Worm (Caenorhabditis elegans) whole organism, L1 larva: ENCODE data around the gene T28A8.2.

ENCODE experiments used
- C04F5.9 ChIP-seq: sonication (generic microtip); optimal IDR thresholded peaks from 2 replicates; lab custom pipeline; 2016; ENCODE audit warnings: missing genetic modification characterization, missing compliant biosample characterization
- C16A3.4 ChIP-seq: fragments of 150-350 bp; optimal IDR thresholded peaks from 2 replicates; lab custom pipeline; 2014; ENCODE audit warnings: missing biosample characterization, missing genetic modification characterization
- F16B12.6 ChIP-seq: fragments of 150-350 bp; optimal IDR thresholded peaks from 2 replicates; lab custom pipeline; 2014; ENCODE audit warnings: missing biosample characterization, missing genetic modification characterization
- Y116A8C.19 ChIP-seq: sonication (generic microtip); optimal IDR thresholded peaks from 2 replicates; lab custom pipeline; 2016; ENCODE audit warnings: missing compliant biosample characterization, missing genetic modification characterization, borderline replicate concordance
- alr-1 ChIP-seq: fragments of 200-800 bp; sonication (Bioruptor generic); optimal IDR thresholded peaks from 2 replicates; lab custom pipeline; 2018; ENCODE audit warnings: borderline replicate concordance, mild to moderate bottlenecking, missing genetic modification characterization, missing compliant biosample characterization
- aly-2 ChIP-seq: fragments of 150-350 bp; optimal IDR thresholded peaks from 2 replicates; lab custom pipeline; 2014; ENCODE audit warnings: missing biosample characterization, missing genetic modification characterization
- ama-1 ChIP-seq: fragments of 150-350 bp; optimal IDR thresholded peaks from 2 replicates; lab custom pipeline; 2014
- ceh-63 ChIP-seq: fragments of 200-800 bp; sonication (Bioruptor generic); optimal IDR thresholded peaks from 2 replicates; lab custom pipeline; 2018; ENCODE audit warnings: mild to moderate bottlenecking, missing genetic modification characterization, missing compliant biosample characterization
- ceh-8 ChIP-seq: fragments of 200-800 bp; sonication (Bioruptor generic); optimal IDR thresholded peaks from 2 replicates; lab custom pipeline; 2018; ENCODE audit warnings: mild to moderate bottlenecking, missing genetic modification characterization, moderate library complexity, missing compliant biosample characterization
- ceh-82 ChIP-seq, 3 experiments: fragments of 150-350 bp in 1 of 3; sonication (generic microtip) in 2 of 3; optimal IDR thresholded peaks; 2 replicates each; lab custom pipeline; 2014 to 2017; ENCODE audit warnings: missing biosample characterization in 3 of 3, missing genetic modification characterization in 3 of 3
- ceh-90 ChIP-seq: sonication (generic microtip); optimal IDR thresholded peaks from 2 replicates; lab custom pipeline; 2016; ENCODE audit warnings: missing genetic modification characterization, missing compliant biosample characterization
- ces-1 ChIP-seq: fragments of 150-350 bp; optimal IDR thresholded peaks from 2 replicates; lab custom pipeline; 2014; ENCODE audit warnings: missing biosample characterization, missing genetic modification reagents, missing genetic modification characterization
- dpl-1 ChIP-seq, 3 experiments: fragments of 150-350 bp in 2 of 3; sonication (generic microtip) in 1 of 3; optimal IDR thresholded peaks; 2 replicates each; lab custom pipeline; 2014 to 2017; ENCODE audit warnings: missing biosample characterization in 3 of 3, missing genetic modification characterization in 3 of 3, missing genetic modification reagents in 3 of 3
- dsc-1 ChIP-seq: sonication (generic microtip); optimal IDR thresholded peaks from 2 replicates; lab custom pipeline; 2016; ENCODE audit warnings: mild to moderate bottlenecking, missing genetic modification characterization, missing compliant biosample characterization
- efl-1 ChIP-seq, 4 experiments: fragments of 150-350 bp; optimal IDR thresholded peaks in 3 of 4; peaks in 1 of 4; 1 replicate in 1 of 4; 2 replicates in 3 of 4; lab custom pipeline; 2014; ENCODE audit warnings: missing biosample characterization in 2 of 4, missing genetic modification characterization in 2 of 4, missing genetic modification reagents in 2 of 4
- elt-3 ChIP-seq, 6 experiments: fragments of 150-350 bp in 1 of 6; sonication (generic microtip); optimal IDR thresholded peaks; 2 replicates each; lab custom pipeline; 2017 to 2018; ENCODE audit warnings: missing biosample characterization in 6 of 6, missing genetic modification characterization in 6 of 6, inconsistent platforms in 1 of 6
- ets-5 ChIP-seq: fragments of 200-800 bp; sonication (Bioruptor generic); IDR thresholded peaks from 2 replicates; pipeline ENCODE4 v1.3.6; 2022; ENCODE audit warnings: missing genetic modification characterization, missing compliant biosample characterization
- fkh-4 ChIP-seq: sonication (generic microtip); optimal IDR thresholded peaks from 2 replicates; lab custom pipeline; 2016; ENCODE audit warnings: missing compliant biosample characterization, missing genetic modification characterization, borderline replicate concordance
- fkh-8 ChIP-seq: sonication (generic microtip); optimal IDR thresholded peaks from 2 replicates; lab custom pipeline; 2016; ENCODE audit warnings: mild to moderate bottlenecking, missing genetic modification characterization, missing compliant biosample characterization
- fos-1 ChIP-seq: fragments of 150-350 bp; optimal IDR thresholded peaks from 2 replicates; lab custom pipeline; 2014; ENCODE audit warnings: missing biosample characterization, missing genetic modification characterization
- hlh-4 ChIP-seq: sonication (generic microtip); optimal IDR thresholded peaks from 2 replicates; lab custom pipeline; 2016; ENCODE audit warnings: mild to moderate bottlenecking, missing genetic modification characterization, missing compliant biosample characterization
- hpl-2 ChIP-seq: fragments of 150-350 bp; optimal IDR thresholded peaks from 2 replicates; lab custom pipeline; 2014; ENCODE audit warnings: missing biosample characterization, missing genetic modification reagents, missing genetic modification characterization
- irx-1 ChIP-seq: sonication (generic microtip); optimal IDR thresholded peaks from 2 replicates; lab custom pipeline; 2016; ENCODE audit warnings: missing genetic modification characterization, missing compliant biosample characterization
- isw-1 ChIP-seq: fragments of 200-800 bp; sonication (Bioruptor generic); IDR thresholded peaks from 2 replicates; pipeline ENCODE4 v1.3.6; 2022; ENCODE audit warnings: missing genetic modification characterization, missing compliant biosample characterization
- lin-15B ChIP-seq: fragments of 150-350 bp; sonication (generic microtip); optimal IDR thresholded peaks from 3 replicates; lab custom pipeline; 2014; ENCODE audit warnings: missing biosample characterization, missing genetic modification characterization
- lir-3 ChIP-seq: sonication (generic microtip); optimal IDR thresholded peaks from 2 replicates; lab custom pipeline; 2016; ENCODE audit warnings: mild to moderate bottlenecking, missing genetic modification characterization, moderate library complexity, missing compliant biosample characterization; ENCODE audit not compliant: poor library complexity
- lsy-2 ChIP-seq, 2 experiments: fragments of 150-350 bp; optimal IDR thresholded peaks; 2 replicates each; lab custom pipeline; 2014; ENCODE audit warnings: missing biosample characterization in 2 of 2, missing genetic modification characterization in 2 of 2
- mef-2 ChIP-seq: fragments of 150-350 bp; optimal IDR thresholded peaks from 2 replicates; lab custom pipeline; 2014; ENCODE audit warnings: missing biosample characterization, missing genetic modification characterization
- mep-1 ChIP-seq: fragments of 150-350 bp; optimal IDR thresholded peaks from 2 replicates; lab custom pipeline; 2014; ENCODE audit warnings: missing biosample characterization, missing genetic modification characterization
- nhr-19 ChIP-seq: fragments of 200-800 bp; sonication (Bioruptor generic); conservative IDR thresholded peaks from 2 replicates; pipeline ENCODE4 v1.3.6; 2022; ENCODE audit warnings: missing genetic modification characterization, missing compliant biosample characterization
- nhr-28 ChIP-seq: fragments of 150-350 bp; optimal IDR thresholded peaks from 2 replicates; lab custom pipeline; 2014; ENCODE audit warnings: missing biosample characterization, missing genetic modification characterization
- nhr-47 ChIP-seq: sonication (generic microtip); optimal IDR thresholded peaks from 2 replicates; lab custom pipeline; 2016; ENCODE audit warnings: mild to moderate bottlenecking, missing genetic modification characterization, moderate library complexity, missing compliant biosample characterization
- nhr-76 ChIP-seq: sonication (generic microtip); optimal IDR thresholded peaks from 2 replicates; lab custom pipeline; 2017; ENCODE audit warnings: missing biosample characterization, missing genetic modification characterization
- nhr-77 ChIP-seq: fragments of 150-350 bp; optimal IDR thresholded peaks from 2 replicates; lab custom pipeline; 2014; ENCODE audit warnings: missing biosample characterization, missing genetic modification characterization
- nhr-84 ChIP-seq: sonication (generic microtip); optimal IDR thresholded peaks from 2 replicates; lab custom pipeline; 2017; ENCODE audit warnings: missing biosample characterization, missing genetic modification characterization
- nhr-90 ChIP-seq: sonication (generic microtip); optimal IDR thresholded peaks from 2 replicates; lab custom pipeline; 2016; ENCODE audit warnings: mild to moderate bottlenecking, missing genetic modification characterization, missing compliant biosample characterization; ENCODE audit not compliant: poor library complexity
- pqm-1 ChIP-seq: sonication (generic microtip); optimal IDR thresholded peaks from 3 replicates; lab custom pipeline; 2017; ENCODE audit warnings: missing biosample characterization, missing genetic modification characterization
- rnt-1 ChIP-seq: sonication (generic microtip); optimal IDR thresholded peaks from 2 replicates; lab custom pipeline; 2016; ENCODE audit warnings: mild to moderate bottlenecking, missing genetic modification characterization, moderate library complexity, missing compliant biosample characterization
- snpc-4 ChIP-seq: fragments of 150-350 bp; optimal IDR thresholded peaks from 2 replicates; lab custom pipeline; 2014; ENCODE audit warnings: missing biosample characterization, missing genetic modification characterization
- sptf-1 ChIP-seq: fragments of 150-350 bp; optimal IDR thresholded peaks from 2 replicates; lab custom pipeline; 2014; ENCODE audit warnings: missing biosample characterization, missing genetic modification characterization
- swsn-7 ChIP-seq: sonication (generic microtip); optimal IDR thresholded peaks from 2 replicates; lab custom pipeline; 2016; ENCODE audit warnings: missing genetic modification characterization, missing compliant biosample characterization
- tlp-1 ChIP-seq: fragments of 150-350 bp; optimal IDR thresholded peaks from 2 replicates; lab custom pipeline; 2014; ENCODE audit warnings: missing biosample characterization, missing genetic modification characterization
- unc-130 ChIP-seq: fragments of 150-350 bp; optimal IDR thresholded peaks from 2 replicates; lab custom pipeline; 2017; ENCODE audit warnings: missing biosample characterization, missing genetic modification characterization, inconsistent platforms
- unc-30 ChIP-seq: sonication (generic microtip); optimal IDR thresholded peaks from 2 replicates; lab custom pipeline; 2017; ENCODE audit warnings: missing biosample characterization, missing genetic modification characterization
- unc-86 ChIP-seq: sonication (generic microtip); optimal IDR thresholded peaks from 2 replicates; lab custom pipeline; 2016; ENCODE audit warnings: missing genetic modification characterization, missing compliant biosample characterization
- vab-15 ChIP-seq: sonication (generic microtip); optimal IDR thresholded peaks from 2 replicates; lab custom pipeline; 2017; ENCODE audit warnings: missing genotype, mild to moderate bottlenecking, missing genetic modification characterization, missing compliant biosample characterization
- xbp-1 ChIP-seq: sonication (generic microtip); optimal IDR thresholded peaks from 2 replicates; lab custom pipeline; 2016; ENCODE audit warnings: missing genetic modification characterization, missing compliant biosample characterization
- zag-1 ChIP-seq: fragments of 150-350 bp; optimal IDR thresholded peaks from 2 replicates; lab custom pipeline; 2014; ENCODE audit warnings: missing biosample characterization, missing genetic modification characterization
- zip-4 ChIP-seq: fragments of 200-800 bp; sonication (Bioruptor generic); optimal IDR thresholded peaks from 2 replicates; lab custom pipeline; 2018; ENCODE audit warnings: mild to moderate bottlenecking, missing genetic modification characterization, moderate library complexity, missing compliant biosample characterization
- ztf-11 ChIP-seq, 2 experiments: sonication (generic microtip); optimal IDR thresholded peaks; 2 replicates each; lab custom pipeline; 2016 to 2017; ENCODE audit warnings: missing genetic modification characterization in 2 of 2, missing biosample characterization in 1 of 2, missing compliant biosample characterization in 1 of 2
- ztf-4 ChIP-seq: fragments of 150-350 bp; optimal IDR thresholded peaks from 2 replicates; lab custom pipeline; 2014; ENCODE audit warnings: missing biosample characterization, missing genetic modification characterization

The T28A8.2 gene

ce11 chrIII:13464493-13465362, 30.7 kb downstream of the T28A8.2 start, which contains the start of gene kel-3:
TSS of gene kel-3 (plus strand) at chrIII:13464820.
- TF ChIP-seq ztf-11 (tag; optimal IDR thresholded peaks at IDR 0.05; lab: Kevin White, UChicago) (peak in 1 of 2 experiments; percentile 23), swsn-7 (peak; percentile 0), ztf-4 (peak; percentile 72), C16A3.4 (tag; lab: Kevin White, UChicago) (peak; percentile 26), hlh-4 (tag; lab: Kevin White, UChicago) (no peak), lin-15B (tag; lab: Kevin White, UChicago) (no peak), nhr-76 (tag; lab: Kevin White, UChicago) (no peak), nhr-47 (tag; lab: Kevin White, UChicago) (peak; percentile 60), fkh-8 (tag; lab: Kevin White, UChicago) (no peak), ets-5 (GFP tag; lab: Robert Waterston, UW) (no peak), nhr-28 (tag; lab: Kevin White, UChicago) (no peak), ceh-8 (GFP tag; lab: Kevin White, UChicago) (no peak), alr-1 (tag; lab: Kevin White, UChicago) (no peak), vab-15 (tag; lab: Kevin White, UChicago) (no peak), mef-2 (tag; lab: Kevin White, UChicago) (no peak), fkh-4 (peak; percentile 14), elt-3 (tag; optimal IDR thresholded peaks at IDR 0.05; lab: Kevin White, UChicago) (peak in 4 of 6 experiments; percentile 69 to 94 (median 76)), ceh-82 (tag; optimal IDR thresholded peaks at IDR 0.05; lab: Kevin White, UChicago) (peak in 1 of 3 experiments; percentile 39), aly-2 (tag; lab: Kevin White, UChicago) (peak; percentile 97), pqm-1 (tag; lab: Kevin White, UChicago) (no peak), Y116A8C.19 (tag; lab: Kevin White, UChicago) (no peak), zag-1 (tag; lab: Kevin White, UChicago) (no peak), ama-1 (lab: Kevin White, UChicago) (peak; percentile 98), hpl-2 (GFP tag; lab: Kevin White, UChicago) (peak; percentile 78), fos-1 (tag; lab: Kevin White, UChicago) (peak; percentile 53), dsc-1 (peak; percentile 35), unc-30 (no peak), nhr-90 (tag; lab: Kevin White, UChicago) (peak; percentile 81), irx-1 (tag; lab: Kevin White, UChicago) (no peak), C04F5.9 (no peak), nhr-84 (tag; lab: Kevin White, UChicago) (peak; percentile 56), isw-1 (GFP tag; lab: Robert Waterston, UW) (no peak), dpl-1 (GFP tag; optimal IDR thresholded peaks at IDR 0.05; lab: Kevin White, UChicago) (peak; percentile 36 to 68 (median 42)), mep-1 (tag; lab: Kevin White, UChicago) (peak; percentile 54), rnt-1 (tag; lab: Kevin White, UChicago) (peak; percentile 83), ceh-90 (tag; lab: Kevin White, UChicago) (no peak), unc-86 (tag; lab: Kevin White, UChicago) (peak; percentile 16), tlp-1 (no peak), xbp-1 (tag; lab: Kevin White, UChicago) (peak; percentile 31), snpc-4 (tag; lab: Kevin White, UChicago) (no peak), zip-4 (GFP tag; lab: Kevin White, UChicago) (peak; percentile 25), ces-1 (GFP tag; lab: Kevin White, UChicago) (no peak), F16B12.6 (peak; percentile 6), unc-130 (tag; lab: Kevin White, UChicago) (peak; percentile 86), efl-1 (optimal IDR thresholded peaks at IDR 0.05; lab: Kevin White, UChicago) (peak; percentile 33 to 47), efl-1 (GFP tag; optimal IDR thresholded peaks at IDR 0.05 in 1 of 2; lab: Kevin White, UChicago) (peak; percentile 31 to 95), ceh-63 (GFP tag; lab: Kevin White, UChicago) (no peak), lsy-2 (tag; optimal IDR thresholded peaks at IDR 0.05; lab: Kevin White, UChicago) (peak; percentile 78 to 89), lir-3 (tag; lab: Kevin White, UChicago) (peak; percentile 53), sptf-1 (tag; lab: Kevin White, UChicago) (no peak), nhr-19 (GFP tag; lab: Robert Waterston, UW) (peak; percentile 85), nhr-77 (tag; lab: Kevin White, UChicago) (peak; percentile 20)
